Worm (Caenorhabditis elegans): ENCODE data around the gene C04B4.4.

Gene C04B4.4

DNA sequence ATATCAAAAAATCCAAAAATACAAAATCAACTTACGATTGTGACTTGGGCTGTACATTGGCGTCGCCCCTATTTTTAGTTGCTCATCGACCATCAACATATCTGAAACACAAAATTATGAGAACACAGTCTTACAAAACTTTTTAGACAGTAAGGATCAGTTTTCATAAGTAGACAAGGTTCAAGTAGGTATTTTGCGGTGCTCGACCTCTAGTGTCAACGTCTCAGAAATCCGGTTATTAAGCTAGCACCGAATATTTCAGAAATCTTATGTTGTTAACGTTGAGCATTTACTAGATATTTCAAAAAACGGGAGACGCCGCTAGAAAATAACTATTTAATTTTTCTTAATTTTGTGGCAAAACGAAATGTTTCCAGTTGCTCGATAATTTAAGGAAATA, 19.8 kb upstream of the C04B4.4 start, which contains the start of gene otpl-8:
Gene otpl-8 (minus strand): TSS at position 101 of the 400 bp plus-strand sequence.
- no peak for TF ChIP-seq pes-1 (GFP tag; IDR thresholded peaks at IDR 0.05)
- no peak for TF ChIP-seq ama-1 (optimal IDR thresholded peaks at IDR 0.05)
- TF ChIP-seq aly-1 (tag; optimal IDR thresholded peaks at IDR 0.05), result no peak
- TF ChIP-seq F13C5.2 (tag; optimal IDR thresholded peaks at IDR 0.05), result no peak
- TF ChIP-seq B0310.2 (tag; optimal IDR thresholded peaks at IDR 0.05), result no peak
- TF ChIP-seq ceh-36 (tag; optimal IDR thresholded peaks at IDR 0.05), result no peak
- TF ChIP-seq hmg-4 (GFP tag; optimal IDR thresholded peaks at IDR 0.05), result no peak
- no peak for TF ChIP-seq hnd-1 (tag; optimal IDR thresholded peaks at IDR 0.05)
- no peak for TF ChIP-seq tbx-37 (GFP tag; conservative IDR thresholded peaks at IDR 0.05)
- no peak for TF ChIP-seq flt-1 (GFP tag; IDR thresholded peaks at IDR 0.05)
- TF ChIP-seq sea-1 (GFP tag; conservative IDR thresholded peaks at IDR 0.05), result no peak
- TF ChIP-seq ets-7 (tag; optimal IDR thresholded peaks at IDR 0.05), result no peak

DNA sequence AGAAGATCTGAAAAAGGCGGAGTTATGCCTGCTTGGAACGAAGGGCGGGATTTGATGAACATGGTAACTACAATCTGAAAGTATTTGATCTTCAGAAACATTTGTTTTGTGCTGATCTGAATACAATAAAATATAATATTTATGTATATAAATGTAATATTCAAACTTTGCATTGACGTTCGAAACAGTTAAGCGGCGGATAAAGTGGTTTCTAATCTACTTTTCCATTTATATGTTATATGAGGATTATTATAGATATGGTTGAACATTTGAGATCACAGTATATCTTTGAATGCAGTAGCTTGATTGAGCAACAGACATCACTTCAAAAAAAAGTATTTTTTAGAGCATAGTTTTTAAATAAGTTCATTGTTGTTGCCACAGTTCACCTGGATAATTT, 16.8 kb upstream of the C04B4.4 start, which contains the start of gene H19J13.2:
Gene H19J13.2 (minus strand): TSS at position 101 of the 400 bp plus-strand sequence.
- TF ChIP-seq ceh-13 (GFP tag; optimal IDR thresholded peaks at IDR 0.05), result no peak
- no peak for TF ChIP-seq pes-1 (GFP tag; IDR thresholded peaks at IDR 0.05)
- no peak for TF ChIP-seq ama-1 (optimal IDR thresholded peaks at IDR 0.05)
- TF ChIP-seq F13C5.2 (tag; optimal IDR thresholded peaks at IDR 0.05), result no peak
- no peak for TF ChIP-seq hmbx-1 (tag; optimal IDR thresholded peaks at IDR 0.05)
- no peak for TF ChIP-seq ceh-36 (tag; optimal IDR thresholded peaks at IDR 0.05)
- no peak for TF ChIP-seq ets-7 (tag; optimal IDR thresholded peaks at IDR 0.05)
- no peak for TF ChIP-seq hmg-4 (GFP tag; optimal IDR thresholded peaks at IDR 0.05)

DNA sequence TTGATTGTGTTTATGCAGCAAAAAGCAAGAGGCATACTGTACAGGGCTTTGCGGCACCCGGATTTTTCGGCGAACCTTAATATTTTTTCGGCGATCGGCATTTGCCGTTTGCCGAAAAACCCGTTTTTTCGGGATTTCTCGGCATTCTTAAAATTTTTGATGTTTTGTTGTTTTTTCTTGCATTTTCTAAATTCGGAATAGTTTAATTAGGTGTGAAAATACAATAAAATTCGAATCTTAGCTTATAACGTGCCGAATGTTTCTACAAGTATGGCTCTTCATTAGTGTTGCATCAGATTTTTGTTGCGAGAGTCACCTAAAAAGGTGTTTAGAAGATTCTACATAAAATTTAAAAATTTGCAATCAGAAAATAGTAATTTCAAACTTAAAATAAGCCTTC, 15.1 kb upstream of the C04B4.4 start, which contains the start of gene C04B4.6:
Gene C04B4.6 (minus strand): TSS at position 101 of the 400 bp plus-strand sequence.
- no peak for TF ChIP-seq F13C5.2 (tag; optimal IDR thresholded peaks at IDR 0.05)
- no peak for TF ChIP-seq tbx-11 (GFP tag; IDR thresholded peaks at IDR 0.05)
- TF ChIP-seq scrt-1 (GFP tag; IDR thresholded peaks at IDR 0.05), result no peak
- no peak for TF ChIP-seq ceh-36 (tag; optimal IDR thresholded peaks at IDR 0.05)
- no peak for TF ChIP-seq B0310.2 (tag; optimal IDR thresholded peaks at IDR 0.05)
- no peak for TF ChIP-seq hmg-4 (GFP tag; optimal IDR thresholded peaks at IDR 0.05)
- TF ChIP-seq ets-7 (tag; optimal IDR thresholded peaks at IDR 0.05), result no peak

DNA sequence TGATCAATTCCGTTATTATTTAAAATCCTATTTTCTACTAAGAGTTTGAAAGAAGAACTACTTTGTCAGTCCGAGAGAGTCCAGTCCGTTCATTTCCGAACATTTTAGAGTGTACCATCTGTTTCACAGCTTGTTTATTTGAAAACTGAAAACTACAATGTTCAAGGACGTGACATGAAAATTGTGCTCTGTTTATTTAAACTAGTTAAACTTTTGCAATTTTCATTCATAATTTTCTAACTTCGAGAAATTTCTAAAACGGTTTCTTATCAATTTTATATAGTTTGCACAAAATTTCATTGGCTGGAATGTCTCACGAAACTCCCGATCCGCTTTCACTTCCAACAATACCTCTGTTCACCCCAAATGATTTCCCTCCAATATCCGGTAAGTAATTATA, 10.2 kb upstream of the C04B4.4 start, which contains the start of gene C04B4.1:
Gene C04B4.1 (plus strand): TSS at position 301 of the 400 bp plus-strand sequence.
- TF ChIP-seq tbx-37 (GFP tag; conservative IDR thresholded peaks at IDR 0.05), result no peak
- TF ChIP-seq hnd-1 (tag; optimal IDR thresholded peaks at IDR 0.05), result no peak
- no peak for TF ChIP-seq aly-1 (tag; optimal IDR thresholded peaks at IDR 0.05)
- TF ChIP-seq F13C5.2 (tag; optimal IDR thresholded peaks at IDR 0.05), result no peak
- no peak for TF ChIP-seq tra-4 (tag; optimal IDR thresholded peaks at IDR 0.05)
- TF ChIP-seq sea-1 (GFP tag; conservative IDR thresholded peaks at IDR 0.05), result no peak
- no peak for TF ChIP-seq scrt-1 (GFP tag; IDR thresholded peaks at IDR 0.05)
- no peak for TF ChIP-seq ama-1 (optimal IDR thresholded peaks at IDR 0.05)
- TF ChIP-seq pes-1 (GFP tag; IDR thresholded peaks at IDR 0.05), result no peak
- no peak for TF ChIP-seq ceh-13 (GFP tag; optimal IDR thresholded peaks at IDR 0.05)
- TF ChIP-seq flt-1 (GFP tag; IDR thresholded peaks at IDR 0.05), result no peak
- TF ChIP-seq hmbx-1 (tag; optimal IDR thresholded peaks at IDR 0.05), result no peak
- TF ChIP-seq ceh-36 (tag; optimal IDR thresholded peaks at IDR 0.05), result no peak
- no peak for TF ChIP-seq ets-7 (tag; optimal IDR thresholded peaks at IDR 0.05)
- TF ChIP-seq tbx-11 (GFP tag; IDR thresholded peaks at IDR 0.05), result no peak
- no peak for TF ChIP-seq B0310.2 (tag; optimal IDR thresholded peaks at IDR 0.05)
- no peak for TF ChIP-seq hmg-4 (GFP tag; optimal IDR thresholded peaks at IDR 0.05)

DNA sequence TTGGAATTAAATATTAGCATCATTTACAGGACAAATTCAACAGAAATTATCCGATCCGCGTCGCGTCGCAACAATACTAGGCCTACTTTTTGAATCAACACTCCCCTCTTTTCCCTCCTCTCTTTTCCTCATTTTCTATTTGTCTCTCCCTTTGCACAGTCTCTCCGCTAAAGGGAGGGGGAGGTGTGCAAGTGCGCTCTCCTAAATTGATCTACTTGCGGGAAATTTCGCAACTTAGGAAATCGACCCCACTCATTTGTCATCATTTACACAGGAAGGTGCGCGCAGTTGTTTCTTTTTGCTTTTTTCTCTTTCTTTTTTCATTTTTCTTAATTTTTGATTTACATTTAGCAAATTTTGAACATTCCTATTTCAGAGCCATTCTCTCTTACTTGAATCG, 7.7 kb upstream of the C04B4.4 start, which contains the start of gene C04B4.2:
Gene C04B4.2 (plus strand): TSS at position 371 of the 400 bp plus-strand sequence.
- TF ChIP-seq tbx-37 (GFP tag; conservative IDR thresholded peaks at IDR 0.05) (no peak), ets-7 (tag; optimal IDR thresholded peaks at IDR 0.05) (no peak), flt-1 (GFP tag; IDR thresholded peaks at IDR 0.05) (no peak), hmg-4 (GFP tag; optimal IDR thresholded peaks at IDR 0.05) (no peak), pes-1 (GFP tag; IDR thresholded peaks at IDR 0.05) (no peak)

DNA sequence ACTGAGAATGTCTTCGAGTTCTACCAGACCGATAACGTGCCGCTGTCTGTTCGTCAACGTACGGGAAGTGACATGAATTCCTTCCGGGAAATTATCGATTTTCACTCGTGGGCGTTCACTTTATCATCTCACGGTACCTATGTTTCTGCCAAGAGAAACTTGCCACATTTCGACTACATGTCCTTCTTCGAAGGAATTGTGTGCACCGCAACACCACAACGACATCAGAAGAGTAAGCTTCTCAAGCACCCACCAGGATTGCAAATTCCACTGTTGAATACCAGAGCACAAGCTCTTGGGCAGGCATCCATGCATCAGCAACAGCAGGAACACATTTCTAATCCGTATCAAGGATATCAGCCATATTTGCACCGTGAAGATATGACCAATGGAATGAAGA, 6.5 kb upstream of the C04B4.4 start:
- TF ChIP-seq hmg-4 (GFP tag; optimal IDR thresholded peaks at IDR 0.05) (no peak), hmbx-1 (tag; optimal IDR thresholded peaks at IDR 0.05) (no peak), tbx-37 (GFP tag; conservative IDR thresholded peaks at IDR 0.05) (no peak), sea-1 (GFP tag; conservative IDR thresholded peaks at IDR 0.05) (no peak), ceh-13 (GFP tag; optimal IDR thresholded peaks at IDR 0.05) (no peak), tbx-11 (GFP tag; IDR thresholded peaks at IDR 0.05) (no peak), F13C5.2 (tag; optimal IDR thresholded peaks at IDR 0.05) (no peak), ets-7 (tag; optimal IDR thresholded peaks at IDR 0.05) (no peak), tra-4 (tag; optimal IDR thresholded peaks at IDR 0.05) (no peak), B0310.2 (tag; optimal IDR thresholded peaks at IDR 0.05) (no peak), hnd-1 (tag; optimal IDR thresholded peaks at IDR 0.05) (no peak), pes-1 (GFP tag; IDR thresholded peaks at IDR 0.05) (no peak)

DNA sequence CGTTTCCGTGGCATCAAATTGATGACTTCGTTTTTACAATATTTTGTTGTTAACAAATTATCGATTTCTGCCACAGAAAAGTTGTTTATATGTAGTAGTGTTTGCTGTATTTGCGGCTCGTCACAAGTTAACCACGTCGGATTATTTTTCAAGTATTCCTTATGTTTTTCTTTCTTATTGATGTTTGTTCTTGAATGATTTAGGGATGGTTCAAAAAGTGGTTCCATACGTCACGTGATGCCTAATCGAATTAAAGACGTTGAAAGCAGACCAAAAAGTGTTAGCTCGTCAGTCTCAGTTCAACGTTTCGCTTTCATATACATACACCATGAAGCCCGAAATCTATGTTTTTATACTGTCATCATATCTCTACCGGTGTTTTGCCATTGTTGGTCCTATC, 5.1 kb upstream of the C04B4.4 start, which contains the start of gene lips-2:
Gene lips-2 (plus strand): TSS at position 301 of the 400 bp plus-strand sequence.
- TF ChIP-seq tbx-37 (GFP tag; conservative IDR thresholded peaks at IDR 0.05), result no peak
- no peak for TF ChIP-seq ceh-36 (tag; optimal IDR thresholded peaks at IDR 0.05)
- TF ChIP-seq ets-7 (tag; optimal IDR thresholded peaks at IDR 0.05), result no peak
- no peak for TF ChIP-seq B0310.2 (tag; optimal IDR thresholded peaks at IDR 0.05)
- TF ChIP-seq hmbx-1 (tag; optimal IDR thresholded peaks at IDR 0.05), result no peak
- no peak for TF ChIP-seq ceh-13 (GFP tag; optimal IDR thresholded peaks at IDR 0.05)
- TF ChIP-seq sea-1 (GFP tag; conservative IDR thresholded peaks at IDR 0.05), result no peak
- no peak for TF ChIP-seq tbx-11 (GFP tag; IDR thresholded peaks at IDR 0.05)
- TF ChIP-seq aly-1 (tag; optimal IDR thresholded peaks at IDR 0.05), result no peak
- no peak for TF ChIP-seq scrt-1 (GFP tag; IDR thresholded peaks at IDR 0.05)
- TF ChIP-seq tra-4 (tag; optimal IDR thresholded peaks at IDR 0.05), result no peak
- TF ChIP-seq pes-1 (GFP tag; IDR thresholded peaks at IDR 0.05), result no peak
- no peak for TF ChIP-seq flt-1 (GFP tag; IDR thresholded peaks at IDR 0.05)
- TF ChIP-seq hmg-4 (GFP tag; optimal IDR thresholded peaks at IDR 0.05), result no peak
- TF ChIP-seq hnd-1 (tag; optimal IDR thresholded peaks at IDR 0.05), result no peak
- TF ChIP-seq F13C5.2 (tag; optimal IDR thresholded peaks at IDR 0.05), result no peak
- TF ChIP-seq ama-1 (optimal IDR thresholded peaks at IDR 0.05), result no peak
